Worm (Caenorhabditis elegans) whole organism, L4 larva: ENCODE results near the gene T27D12.6.

ENCODE experiments used
- F44E2.7 ChIP-seq: fragments of 200-800 bp; sonication (Bioruptor generic); IDR thresholded peaks from 2 replicates; pipeline ENCODE4 v2.1.2; 2022; ENCODE audit warnings: missing genetic modification characterization, missing compliant biosample characterization
- aha-1 ChIP-seq: fragments of 150-350 bp; peaks from one replicate; lab custom pipeline; 2014; ENCODE audit warnings: missing biosample characterization, missing genetic modification characterization
- attf-4 ChIP-seq: sonication (generic microtip); optimal IDR thresholded peaks from 3 replicates; lab custom pipeline; 2017; ENCODE audit warnings: missing biosample characterization, missing genetic modification characterization
- ces-1 ChIP-seq: fragments of 150-350 bp; sonication (generic microtip); optimal IDR thresholded peaks from 4 replicates; lab custom pipeline; 2014; ENCODE audit warnings: missing biosample characterization, missing genetic modification reagents, missing genetic modification characterization
- daf-12 ChIP-seq: fragments of 150-350 bp; optimal IDR thresholded peaks from 2 replicates; lab custom pipeline; 2014; ENCODE audit warnings: missing biosample characterization, missing genetic modification reagents, missing genetic modification characterization
- daf-16 ChIP-seq, 3 experiments: sonication (generic microtip); optimal IDR thresholded peaks; 2 replicates each; lab custom pipeline; 2016 to 2017; ENCODE audit warnings: missing genetic modification characterization in 3 of 3, missing genetic modification reagents in 3 of 3, mild to moderate bottlenecking in 2 of 3, missing compliant biosample characterization in 2 of 3, missing biosample characterization in 1 of 3, moderate library complexity in 1 of 3
- daf-19 ChIP-seq: fragments of 200-800 bp; sonication (Bioruptor generic); conservative IDR thresholded peaks from 2 replicates; pipeline ENCODE4 v1.3.6; 2022; ENCODE audit warnings: missing genetic modification characterization, missing compliant biosample characterization
- dmd-8 ChIP-seq: fragments of 200-800 bp; sonication (Bioruptor generic); IDR thresholded peaks from 2 replicates; pipeline ENCODE4 v1.3.6; 2022; ENCODE audit warnings: missing genetic modification characterization, missing compliant biosample characterization
- egl-27 ChIP-seq: sonication (generic microtip); optimal IDR thresholded peaks from 3 replicates; lab custom pipeline; 2017; ENCODE audit warnings: missing biosample characterization, missing genetic modification reagents, missing genetic modification characterization
- fkh-10 ChIP-seq: fragments of 150-350 bp; optimal IDR thresholded peaks from 2 replicates; lab custom pipeline; 2014; ENCODE audit warnings: missing biosample characterization, missing genetic modification reagents, missing genetic modification characterization
- gei-8 ChIP-seq: fragments of 200-800 bp; sonication (Bioruptor generic); optimal IDR thresholded peaks from 2 replicates; lab custom pipeline; 2018; ENCODE audit warnings: mild to moderate bottlenecking, missing genetic modification characterization, missing compliant biosample characterization
- hlh-11 ChIP-seq: fragments of 200-800 bp; sonication (Bioruptor generic); optimal IDR thresholded peaks from 2 replicates; lab custom pipeline; 2018; ENCODE audit warnings: mild to moderate bottlenecking, missing genetic modification characterization, missing compliant biosample characterization
- jun-1 ChIP-seq: fragments of 150-350 bp; optimal IDR thresholded peaks from 2 replicates; lab custom pipeline; 2014; ENCODE audit warnings: missing biosample characterization, missing genetic modification reagents, missing genetic modification characterization
- nhr-237 ChIP-seq: sonication (generic microtip); optimal IDR thresholded peaks from 2 replicates; lab custom pipeline; 2017; ENCODE audit warnings: missing biosample characterization, missing genetic modification characterization
- nhr-28 ChIP-seq: fragments of 150-350 bp; optimal IDR thresholded peaks from 2 replicates; lab custom pipeline; 2014; ENCODE audit warnings: missing biosample characterization, missing genetic modification characterization
- php-3 ChIP-seq: fragments of 200-800 bp; sonication (Bioruptor generic); IDR thresholded peaks from 2 replicates; pipeline ENCODE4 v1.3.6; 2022; ENCODE audit warnings: missing genetic modification reagents, missing genetic modification characterization, missing compliant biosample characterization
- zfp-2 ChIP-seq: sonication (generic microtip); optimal IDR thresholded peaks from 2 replicates; lab custom pipeline; 2016; ENCODE audit warnings: mild to moderate bottlenecking, missing genetic modification characterization, missing compliant biosample characterization
- ztf-11 ChIP-seq: fragments of 150-350 bp; optimal IDR thresholded peaks from 2 replicates; lab custom pipeline; 2014; ENCODE audit warnings: missing biosample characterization, missing genetic modification characterization

T27D12.6 gene

DNA sequence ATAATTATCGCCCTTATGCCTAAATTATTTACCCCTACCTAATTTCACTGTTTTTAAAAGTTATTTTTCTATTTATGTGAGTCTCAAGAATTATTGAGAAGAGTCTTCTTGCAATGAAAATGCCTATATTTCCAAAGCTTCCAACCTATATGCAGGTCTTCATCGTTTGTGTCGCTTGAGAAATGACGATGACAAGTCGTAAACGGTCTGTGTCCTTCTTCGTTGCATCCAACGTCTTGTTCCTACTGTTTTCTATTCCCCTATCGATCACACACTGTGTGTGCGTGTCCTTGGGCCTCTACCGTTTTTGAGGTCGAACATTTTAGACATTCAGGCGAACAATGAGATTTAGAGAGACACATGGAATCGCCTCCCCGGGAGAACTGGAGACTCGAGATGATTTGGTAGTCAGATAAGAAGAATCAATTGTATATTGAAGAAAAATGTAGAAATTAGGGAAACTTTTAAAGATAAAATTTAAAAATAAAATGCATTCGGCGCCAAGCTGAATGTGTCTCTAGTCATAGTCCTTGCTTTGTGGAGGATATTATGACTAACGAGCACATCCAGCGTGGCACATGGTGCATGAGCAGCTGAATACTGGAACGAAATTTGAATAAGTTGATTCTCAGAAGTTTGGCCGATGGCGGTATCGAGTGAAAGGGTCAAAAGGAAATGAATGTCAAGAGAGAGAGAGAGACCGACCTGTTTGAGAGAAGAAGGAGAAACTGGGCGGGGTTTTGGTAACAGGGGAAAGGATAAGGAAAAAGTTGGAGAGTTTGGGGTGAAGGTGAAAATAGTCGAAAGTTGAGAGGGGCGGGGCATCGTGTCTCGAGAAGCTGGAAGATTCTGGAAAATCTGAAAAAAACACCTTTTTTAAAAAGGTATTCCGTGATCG, 45.4 kb downstream of the T27D12.6 start (continued):
- TF ChIP-seq hlh-11 (tag; lab: Kevin White, UChicago) (no peak), ces-1 (GFP tag; lab: Kevin White, UChicago) (no peak)

ce11 chrII:11883648-11884047, 48.3 kb downstream of the T27D12.6 start, which contains the start of gene ZK930.6:
TSS of gene ZK930.6 (plus strand) at chrII:11883948.
- TF ChIP-seq egl-27 (tag; lab: Kevin White, UChicago) (no peak), attf-4 (tag; lab: Kevin White, UChicago) (no peak), ces-1 (GFP tag; lab: Kevin White, UChicago) (no peak), F44E2.7 (no peak), zfp-2 (tag; lab: Kevin White, UChicago) (no peak), dmd-8 (GFP tag; lab: Robert Waterston, UW) (no peak), ztf-11 (tag; lab: Kevin White, UChicago) (no peak), jun-1 (no peak), daf-19 (GFP tag; lab: Robert Waterston, UW) (no peak), daf-12 (tag; lab: Kevin White, UChicago) (no peak), daf-16 (GFP tag; optimal IDR thresholded peaks at IDR 0.05; lab: Kevin White, UChicago) (no peak), daf-16 (tag; optimal IDR thresholded peaks at IDR 0.05; lab: Kevin White, UChicago) (no peak), fkh-10 (GFP tag; lab: Kevin White, UChicago) (no peak), gei-8 (GFP tag; lab: Kevin White, UChicago) (no peak), nhr-237 (no peak), php-3 (GFP tag; lab: Robert Waterston, UW) (no peak), nhr-28 (tag; lab: Kevin White, UChicago) (no peak), aha-1 (tag; lab: Kevin White, UChicago) (no peak)
